Fruit fly (Drosophila melanogaster) whole organism: ENCODE data around the gene CG5447.

ENCODE experiments used
- CG8478 ChIP-seq: fragments of >200 bp; optimal IDR thresholded peaks from 2 replicates; lab custom pipeline; 2018; ENCODE audit warnings: inconsistent platforms
- Dll ChIP-seq: fragments of >200 bp; optimal IDR thresholded peaks from 2 replicates; lab custom pipeline; 2017
- EcR ChIP-seq, 2 experiments: fragments of >200 bp; optimal IDR thresholded peaks; 2 replicates each; lab custom pipeline; 2017; ENCODE audit warnings: missing biosample characterization in 2 of 2, missing genetic modification characterization in 2 of 2, missing genetic modification reagents in 2 of 2
- pan ChIP-seq: fragments of >200 bp; optimal IDR thresholded peaks from 2 replicates; lab custom pipeline; 2017
- psq ChIP-seq: fragments of >200 bp; optimal IDR thresholded peaks from 2 replicates; lab custom pipeline; 2017
- usp ChIP-seq: fragments of >200 bp; optimal IDR thresholded peaks from 2 replicates; lab custom pipeline; 2017; ENCODE audit warnings: missing biosample characterization, missing genetic modification characterization, mixed read lengths

Gene CG5447

DNA sequence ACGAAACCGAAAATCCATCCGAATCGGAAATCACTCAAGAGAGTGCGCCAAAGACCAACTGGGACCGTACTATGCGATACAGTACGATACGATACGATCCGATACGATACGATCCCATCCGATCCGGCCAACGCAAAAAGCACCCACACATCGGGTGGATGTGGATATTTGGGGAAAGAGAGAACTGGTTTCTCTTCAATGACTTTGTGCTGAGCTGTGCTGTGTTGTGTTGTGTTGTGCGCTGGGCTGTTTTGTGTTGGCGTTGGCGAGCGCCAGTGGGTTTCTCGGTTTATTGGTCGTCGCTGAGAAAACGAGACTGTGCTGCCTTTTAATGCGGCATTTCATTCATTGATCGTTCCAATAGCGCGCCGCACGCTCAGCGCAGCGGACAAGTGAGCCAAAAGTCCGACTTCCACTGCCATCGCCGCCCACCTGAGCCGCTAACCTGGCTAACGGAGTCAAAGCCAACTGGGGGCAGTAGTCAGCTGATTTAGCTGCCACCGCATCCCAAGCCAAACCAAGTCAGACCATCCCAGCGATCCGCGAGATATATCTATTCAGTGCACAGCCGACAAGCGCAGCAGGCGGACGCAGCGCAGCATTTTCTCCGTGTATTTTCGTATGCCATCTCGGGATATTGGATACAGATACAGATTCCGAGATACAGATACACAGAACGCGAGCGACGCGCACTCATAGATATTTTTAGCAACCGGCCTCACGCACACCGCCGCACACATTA lies 11.7 kb upstream of the CG5447 start, which contains the start of gene tx:
TSS of gene tx (plus strand) at position 324 of the 742 bp plus-strand sequence.
- no peak for TF ChIP-seq psq (lab: Kevin White, UChicago)
- TF ChIP-seq pan (lab: Kevin White, UChicago) = no peak
- no peak for TF ChIP-seq Dll (lab: Kevin White, UChicago)
- no peak for TF ChIP-seq usp
- no peak for TF ChIP-seq CG8478 (lab: Kevin White, UChicago)
- TF ChIP-seq EcR (GFP tag; optimal IDR thresholded peaks at IDR 0.05; lab: Kevin White, UChicago) = no peak

DNA sequence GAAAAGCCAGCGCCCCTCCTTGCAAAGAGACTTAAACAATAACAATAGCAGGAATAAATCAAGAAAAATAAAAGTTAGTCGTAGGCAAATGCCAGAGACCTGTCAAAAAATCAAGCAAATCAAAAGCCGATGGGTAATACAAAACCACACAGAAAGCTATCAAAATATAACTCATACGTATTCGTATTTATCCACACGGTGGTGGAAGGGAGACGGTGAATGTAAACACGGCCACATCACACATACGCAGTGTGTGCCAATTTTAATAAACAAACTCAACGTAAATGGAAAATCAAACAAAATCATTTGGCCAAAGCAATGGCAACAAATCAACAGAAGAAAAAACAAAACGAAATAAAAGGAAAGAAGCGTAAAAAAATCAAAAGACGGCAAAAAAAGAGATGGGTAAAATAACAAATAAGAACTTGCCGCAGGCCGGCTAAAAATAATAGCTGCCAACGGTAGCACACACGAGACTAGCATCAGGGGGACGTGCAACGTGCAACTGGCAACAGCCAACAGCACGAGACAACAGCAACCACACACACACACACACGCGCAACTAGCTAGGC lies 9.6 kb upstream of the CG5447 start:
- TF ChIP-seq CG8478 (lab: Kevin White, UChicago) = no peak
- TF ChIP-seq psq (lab: Kevin White, UChicago) = no peak
- TF ChIP-seq usp = no peak
- no peak for TF ChIP-seq pan (lab: Kevin White, UChicago)
- no peak for TF ChIP-seq Dll (lab: Kevin White, UChicago)
- no peak for TF ChIP-seq EcR (GFP tag; optimal IDR thresholded peaks at IDR 0.05; lab: Kevin White, UChicago)

DNA sequence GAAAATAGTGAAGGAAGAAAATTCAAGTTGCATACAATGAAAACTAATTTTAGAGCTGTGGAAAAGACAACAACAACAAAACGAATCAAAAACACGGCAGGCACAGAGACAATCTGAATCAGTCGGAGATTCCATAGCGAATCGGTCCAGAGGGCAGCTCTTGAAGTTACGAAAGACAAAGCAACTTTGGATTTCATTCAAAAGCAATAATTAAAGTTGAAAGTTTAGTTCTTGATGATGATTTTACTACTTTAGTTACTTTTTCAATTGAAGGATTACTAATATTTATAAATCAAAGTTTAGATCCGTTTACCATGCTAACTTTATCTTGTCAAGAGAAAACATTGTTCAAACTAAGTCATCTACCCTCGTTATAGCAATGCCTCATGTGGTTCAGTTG lies 9.0 kb upstream of the CG5447 start:
- TF ChIP-seq psq (lab: Kevin White, UChicago) = no peak
- TF ChIP-seq usp = no peak
- no peak for TF ChIP-seq Dll (lab: Kevin White, UChicago)
- TF ChIP-seq pan (lab: Kevin White, UChicago) = no peak
- TF ChIP-seq EcR (GFP tag; optimal IDR thresholded peaks at IDR 0.05; lab: Kevin White, UChicago) = no peak
- no peak for TF ChIP-seq CG8478 (lab: Kevin White, UChicago)

DNA sequence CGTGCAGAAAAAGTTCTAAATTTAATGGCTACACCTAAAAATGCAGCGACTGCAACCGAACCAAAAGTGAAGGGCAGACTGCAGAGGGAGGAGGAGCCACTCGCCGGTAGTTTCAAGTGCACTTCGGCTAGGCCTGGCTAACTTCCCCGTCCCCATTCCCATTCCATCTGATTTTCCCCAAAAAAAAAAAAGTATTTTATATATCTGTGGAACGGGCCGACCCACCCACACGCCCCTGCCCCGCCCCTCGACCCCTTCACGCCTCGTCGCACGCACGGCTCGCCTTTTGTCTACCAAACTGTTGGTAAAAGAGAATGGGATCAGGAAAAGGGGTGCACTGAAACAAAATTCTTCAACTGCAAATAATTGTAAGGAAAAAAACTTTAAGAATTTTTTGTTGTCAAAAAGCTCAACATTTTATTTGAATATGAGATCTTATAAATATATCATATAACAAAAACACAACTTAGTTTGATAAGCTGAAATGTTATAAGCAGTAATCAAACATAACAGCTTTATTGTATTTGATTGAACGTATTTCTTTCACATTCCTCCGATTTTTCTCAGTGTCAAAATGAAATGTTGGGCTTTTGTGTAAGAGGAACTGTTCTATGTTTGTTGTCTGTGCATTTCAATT lies 8.3 kb upstream of the CG5447 start:
- no peak for TF ChIP-seq psq (lab: Kevin White, UChicago)
- TF ChIP-seq EcR (GFP tag; optimal IDR thresholded peaks at IDR 0.05; lab: Kevin White, UChicago) = no peak
- no peak for TF ChIP-seq usp
- no peak for TF ChIP-seq CG8478 (lab: Kevin White, UChicago)

DNA sequence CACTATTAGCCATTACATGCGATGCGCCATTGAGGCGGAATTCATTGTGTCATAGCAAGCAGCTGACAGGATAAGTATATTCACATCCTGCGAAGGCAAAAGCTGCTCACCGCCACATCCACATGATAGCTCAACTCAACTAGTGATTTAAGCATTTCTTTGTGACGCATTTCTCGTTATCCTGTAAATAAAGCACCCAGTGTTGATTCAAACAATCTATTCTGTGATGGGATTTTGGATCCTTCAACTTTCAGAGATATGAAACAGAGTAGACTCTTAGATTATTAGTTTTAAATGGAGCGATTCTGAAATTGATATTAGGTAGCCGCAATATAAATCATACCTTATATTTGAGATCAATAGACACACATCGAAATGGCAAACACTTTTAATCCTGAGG lies 3.6 kb upstream of the CG5447 start, which contains the start of gene Hex-t1:
TSS of gene Hex-t1 (plus strand) at position 301 of the 400 bp plus-strand sequence.
- TF ChIP-seq EcR (GFP tag; optimal IDR thresholded peaks at IDR 0.05; lab: Kevin White, UChicago) (no peak), pan (lab: Kevin White, UChicago) (no peak), CG8478 (lab: Kevin White, UChicago) (no peak), usp (no peak), Dll (lab: Kevin White, UChicago) (no peak)

DNA sequence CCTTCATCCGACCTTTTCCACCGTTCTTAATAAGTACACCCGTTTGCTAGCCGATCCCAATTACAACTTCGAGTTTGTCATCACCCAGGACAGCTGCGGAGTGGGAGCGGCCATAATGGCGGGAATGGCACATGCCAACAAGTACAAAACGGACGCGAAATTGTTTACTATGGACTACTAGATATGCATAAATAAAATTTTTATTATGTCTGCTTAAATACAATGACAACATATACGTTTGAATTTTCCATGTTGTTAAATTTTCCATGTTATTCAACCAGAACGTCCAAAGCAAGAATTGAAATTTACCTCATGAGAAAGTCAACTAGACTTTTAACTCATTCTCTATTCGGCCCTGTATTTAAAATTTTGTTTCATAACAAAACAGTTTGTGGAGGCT lies 2.0 kb upstream of the CG5447 start, which contains the start of gene Hex-t2:
TSS of gene Hex-t2 (plus strand) at position 301 of the 400 bp plus-strand sequence.
- no peak for TF ChIP-seq EcR (GFP tag; optimal IDR thresholded peaks at IDR 0.05; lab: Kevin White, UChicago)
- no peak for TF ChIP-seq psq (lab: Kevin White, UChicago)
- TF ChIP-seq pan (lab: Kevin White, UChicago) = no peak
- TF ChIP-seq usp = no peak
- no peak for TF ChIP-seq CG8478 (lab: Kevin White, UChicago)
- TF ChIP-seq Dll (lab: Kevin White, UChicago) = no peak

DNA sequence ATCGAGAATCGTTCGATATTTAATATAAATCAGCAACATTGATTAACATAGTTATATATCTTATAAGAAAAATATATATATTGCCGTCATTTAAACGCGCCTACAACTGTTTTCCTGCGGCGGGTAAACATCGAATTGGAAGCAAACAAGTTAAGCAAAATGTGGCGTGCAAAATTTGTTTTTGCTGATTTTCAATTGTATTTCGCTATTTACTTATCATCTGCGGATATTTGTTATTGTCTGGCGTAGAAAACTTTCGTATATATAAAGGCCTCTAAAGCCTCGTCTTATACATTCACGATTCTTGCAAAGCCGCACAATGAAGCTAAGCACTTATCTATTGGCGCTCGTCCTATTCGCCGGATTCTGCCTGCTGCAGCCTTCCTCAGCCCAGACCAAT lies 2.2 kb downstream of the CG5447 start, which contains the start of gene CG43117:
TSS of gene CG43117 (plus strand) at position 301 of the 400 bp plus-strand sequence.
- TF ChIP-seq CG8478 (lab: Kevin White, UChicago) = no peak

DNA sequence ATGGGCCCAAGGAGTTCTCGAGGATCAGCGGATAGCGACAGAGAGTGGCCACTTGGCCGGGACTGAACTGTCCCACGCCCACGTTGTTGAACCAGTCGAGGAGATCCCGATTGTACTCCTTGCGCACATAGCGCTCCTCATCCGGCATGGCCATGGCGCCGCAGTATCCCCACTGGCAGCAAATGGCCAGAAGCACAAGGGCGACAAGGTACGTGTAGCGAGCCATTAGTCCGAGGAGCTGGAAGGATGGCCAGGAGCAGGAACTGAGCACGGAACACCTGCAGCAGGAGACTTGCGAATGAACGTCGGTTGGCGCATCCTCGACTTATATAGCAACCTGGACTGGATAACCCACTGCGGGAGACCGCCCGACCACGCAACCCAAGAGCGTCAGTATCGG lies 3.5 kb downstream of the CG5447 start, which contains the start of gene Pdf:
TSS of gene Pdf (minus strand) at position 304 of the 400 bp plus-strand sequence.
- TF ChIP-seq pan (lab: Kevin White, UChicago) (no peak), CG8478 (lab: Kevin White, UChicago) (no peak), Dll (lab: Kevin White, UChicago) (no peak), EcR (GFP tag; optimal IDR thresholded peaks at IDR 0.05; lab: Kevin White, UChicago) (no peak), psq (lab: Kevin White, UChicago) (no peak), usp (no peak)

DNA sequence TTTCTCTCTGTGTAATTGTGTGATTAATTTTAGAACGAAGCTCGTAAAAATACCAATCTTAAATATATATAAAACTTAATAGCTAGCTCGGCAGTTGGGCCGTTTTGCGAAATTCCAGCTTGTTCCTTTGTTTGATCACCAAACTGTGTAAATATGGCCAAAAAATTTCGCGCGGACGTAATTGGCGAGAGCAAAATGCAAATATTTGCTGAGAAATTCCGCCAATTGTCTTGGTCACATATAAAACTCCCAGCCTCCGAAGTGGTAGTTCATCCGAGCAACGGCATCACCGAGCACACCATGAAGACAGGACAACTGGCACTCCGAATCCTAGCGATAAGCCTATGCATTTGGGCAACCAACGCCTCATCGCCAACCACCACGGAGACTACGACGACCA lies 4.2 kb downstream of the CG5447 start, which contains the start of gene CG14237:
TSS of gene CG14237 (plus strand) at position 301 of the 400 bp plus-strand sequence.
- no peak for TF ChIP-seq usp
- no peak for TF ChIP-seq pan (lab: Kevin White, UChicago)
- TF ChIP-seq CG8478 (lab: Kevin White, UChicago) = no peak
- no peak for TF ChIP-seq EcR (GFP tag; optimal IDR thresholded peaks at IDR 0.05; lab: Kevin White, UChicago)
- no peak for TF ChIP-seq psq (lab: Kevin White, UChicago)
- TF ChIP-seq Dll (lab: Kevin White, UChicago) = no peak

DNA sequence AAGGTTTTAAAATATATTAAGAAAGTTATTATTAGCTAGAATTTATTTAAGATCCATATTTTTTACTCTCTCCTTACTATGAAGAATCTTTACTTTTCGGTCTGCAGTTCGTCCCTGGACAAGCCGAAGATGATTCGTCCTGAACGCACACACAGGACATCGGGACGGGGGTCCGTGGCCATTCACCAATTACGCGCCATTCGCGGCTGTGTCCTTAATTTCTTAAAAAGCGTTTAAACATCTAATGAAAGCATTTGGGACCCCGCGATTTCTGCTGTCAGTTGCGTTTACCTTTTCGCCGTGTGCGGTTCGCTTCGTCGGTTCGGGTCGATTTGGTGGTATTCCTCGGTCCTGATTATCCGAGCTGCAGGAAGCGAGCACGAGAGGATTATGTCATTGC lies 5.6 kb downstream of the CG5447 start, which contains the start of gene CG14238:
TSS of gene CG14238 (plus strand) at position 301 of the 400 bp plus-strand sequence.
- TF ChIP-seq pan (lab: Kevin White, UChicago) (no peak), CG8478 (lab: Kevin White, UChicago) (no peak), Dll (lab: Kevin White, UChicago) (no peak), psq (lab: Kevin White, UChicago) (no peak), EcR (GFP tag; optimal IDR thresholded peaks at IDR 0.05; lab: Kevin White, UChicago) (no peak), usp (no peak)

DNA sequence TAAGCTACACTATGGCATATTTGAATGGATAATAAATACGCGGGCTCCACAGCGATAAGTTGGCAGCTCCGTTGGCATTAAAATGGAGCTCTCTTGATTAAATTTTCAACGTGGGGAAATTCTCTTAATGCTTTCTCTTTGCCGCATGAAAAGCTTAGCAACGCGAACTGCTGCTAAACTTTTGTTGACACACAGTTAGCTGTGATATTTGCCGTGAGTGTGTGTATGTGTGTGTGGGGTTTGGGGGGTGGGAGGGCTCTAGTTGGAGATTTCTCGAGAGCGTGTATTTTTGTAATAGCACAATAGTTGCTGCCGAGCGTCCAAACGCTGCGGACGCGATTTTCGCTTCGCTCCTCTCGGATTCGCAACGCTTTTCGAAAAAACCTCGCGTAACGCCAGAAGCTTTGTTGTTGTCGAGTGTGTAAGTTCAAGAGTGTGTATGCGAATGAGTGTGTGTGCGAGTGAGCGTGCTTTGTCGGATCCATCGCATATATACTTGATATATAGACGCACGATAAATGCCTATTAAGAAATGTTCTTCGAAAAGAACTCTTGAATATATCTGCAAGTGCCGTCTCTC lies 9.0 kb downstream of the CG5447 start, which contains the start of gene CG5455:
TSS of gene CG5455 (plus strand) at position 302 of the 580 bp plus-strand sequence.
- TF ChIP-seq pan (lab: Kevin White, UChicago) = no peak
- no peak for TF ChIP-seq usp
